Worm (Caenorhabditis elegans) whole organism, L4/young adult: ENCODE results near the gene Y50E8A.2.

Experiments
- W03F9.2 ChIP-seq: fragments of 150-350 bp; optimal IDR thresholded peaks from 2 replicates; lab custom pipeline; 2014; ENCODE audit warnings: missing biosample characterization, missing genetic modification characterization
- him-1 ChIP-seq: sonication (generic microtip); optimal IDR thresholded peaks from 2 replicates; lab custom pipeline; 2016; ENCODE audit warnings: missing genotype, missing genetic modification reagents, missing genetic modification characterization, missing compliant biosample characterization

- TF ChIP-seq him-1 (tag; lab: Kevin White, UChicago) (no peak), W03F9.2 (no peak)
Measured at ce11 chrV:14686231-14687105, 42.2 kb downstream of the Y50E8A.2 start.
